Worm (Caenorhabditis elegans): Measurements from ENCODE around the gene C49F5.13.

C49F5.13 gene

ce11 chrX:11948184-11948894 is 12.9 kb upstream of the C49F5.13 start, which contains the start of gene lsd-1:
Gene lsd-1 (plus strand): TSS chrX:11948844.
- no peak for TF ChIP-seq unc-62 (GFP tag; optimal IDR thresholded peaks at IDR 0.05)

DNA sequence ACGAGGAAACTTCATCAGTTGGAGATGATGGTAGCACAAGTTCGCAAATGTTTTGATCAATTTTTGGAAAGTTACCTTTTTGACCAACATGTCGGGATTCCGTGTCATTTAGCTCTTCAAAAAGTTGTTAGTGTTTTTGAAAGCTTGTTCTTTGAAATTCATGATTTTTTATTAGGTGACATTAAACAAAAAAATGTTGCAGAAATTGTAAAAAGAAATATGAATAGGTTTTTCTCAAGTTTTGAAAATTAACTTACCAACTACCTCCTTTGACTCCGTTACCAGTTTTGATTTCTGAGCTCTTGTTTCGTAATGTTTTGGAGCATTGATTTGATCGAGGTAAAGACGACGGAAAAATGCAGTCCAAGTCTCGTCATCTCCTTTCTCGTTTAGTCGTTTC is 9.1 kb upstream of the C49F5.13 start:
- TF ChIP-seq unc-62 (GFP tag; optimal IDR thresholded peaks at IDR 0.05): no peak

- no peak for TF ChIP-seq unc-62 (GFP tag; optimal IDR thresholded peaks at IDR 0.05)
Observed at ce11 chrX:11953229-11953628, 8.0 kb upstream of the C49F5.13 start, which contains the start of gene T08D10.4. Gene T08D10.4 (minus strand): TSS chrX:11953329.

ce11 chrX:11955125-11955524 is 6.1 kb upstream of the C49F5.13 start, which contains the start of gene T08D10.3:
Gene T08D10.3 (plus strand): TSS chrX:11955425.
- no peak for TF ChIP-seq unc-62 (GFP tag; optimal IDR thresholded peaks at IDR 0.05)

- no peak for TF ChIP-seq unc-62 (GFP tag; optimal IDR thresholded peaks at IDR 0.05)
Observed at ce11 chrX:11957246-11957645, 4.0 kb upstream of the C49F5.13 start, which contains the start of gene T08D10.5. Gene T08D10.5 (plus strand): TSS chrX:11957546.

DNA sequence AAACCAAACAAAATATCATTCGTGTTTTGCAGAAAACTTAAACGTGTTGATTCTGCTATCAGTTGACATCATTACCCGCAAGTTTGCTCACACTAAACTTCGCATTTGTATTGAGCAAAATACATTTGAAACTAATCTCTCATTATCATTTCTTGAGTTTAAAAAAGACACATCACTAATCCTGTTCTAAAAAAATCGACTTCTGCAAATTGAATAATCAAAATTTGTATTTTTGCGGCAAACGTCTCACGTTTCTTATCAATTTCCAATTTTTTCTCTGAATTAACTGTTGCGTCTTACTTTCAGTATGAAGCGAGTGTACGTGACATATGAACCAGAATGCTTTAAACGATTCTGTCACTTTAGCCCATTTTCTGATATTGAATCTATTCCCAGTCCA is 1.4 kb upstream of the C49F5.13 start, which contains the start of gene C49F5.8:
Gene C49F5.8, plus strand, starts transcription at position 301 of the 400 bp plus-strand sequence.
- no peak for TF ChIP-seq unc-62 (GFP tag; optimal IDR thresholded peaks at IDR 0.05)

DNA sequence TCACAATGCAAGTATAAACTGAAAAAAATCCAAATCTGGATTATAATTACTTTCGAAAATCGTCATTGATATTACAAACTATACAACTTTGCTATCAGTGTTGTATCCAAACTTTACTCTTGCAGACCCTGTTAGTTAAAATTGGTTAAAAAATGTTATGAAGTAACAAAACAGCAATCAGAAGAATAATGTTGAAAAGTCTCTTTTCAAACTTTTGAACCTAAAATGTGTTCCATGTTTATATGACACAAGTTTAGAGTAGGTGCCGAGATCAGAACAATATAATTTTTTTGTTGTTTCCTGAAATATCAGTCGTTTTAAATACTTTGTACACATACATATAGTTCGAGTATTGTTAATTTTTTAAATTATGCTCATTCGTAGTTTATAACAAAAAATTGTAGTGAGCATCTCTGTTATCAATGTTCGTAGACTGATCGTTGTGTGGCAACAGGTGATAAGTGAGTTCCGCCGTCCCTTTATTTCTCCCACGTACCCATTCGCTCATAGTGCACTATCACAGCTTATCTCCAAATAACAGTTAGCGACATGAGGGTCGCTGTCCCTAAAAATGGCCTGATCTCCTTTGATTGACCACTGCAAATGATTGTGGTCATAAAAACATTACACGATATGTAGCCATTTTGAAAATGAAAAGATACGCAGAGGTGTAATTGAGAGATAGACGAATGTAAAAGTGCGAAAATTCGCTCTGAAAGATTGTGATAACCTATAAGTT is 1.0 kb downstream of the C49F5.13 start:
- TF ChIP-seq unc-62 (GFP tag; optimal IDR thresholded peaks at IDR 0.05): no peak

- TF ChIP-seq unc-62 (GFP tag; optimal IDR thresholded peaks at IDR 0.05): no peak
Observed at ce11 chrX:11963659-11964058, 2.5 kb downstream of the C49F5.13 start.

DNA sequence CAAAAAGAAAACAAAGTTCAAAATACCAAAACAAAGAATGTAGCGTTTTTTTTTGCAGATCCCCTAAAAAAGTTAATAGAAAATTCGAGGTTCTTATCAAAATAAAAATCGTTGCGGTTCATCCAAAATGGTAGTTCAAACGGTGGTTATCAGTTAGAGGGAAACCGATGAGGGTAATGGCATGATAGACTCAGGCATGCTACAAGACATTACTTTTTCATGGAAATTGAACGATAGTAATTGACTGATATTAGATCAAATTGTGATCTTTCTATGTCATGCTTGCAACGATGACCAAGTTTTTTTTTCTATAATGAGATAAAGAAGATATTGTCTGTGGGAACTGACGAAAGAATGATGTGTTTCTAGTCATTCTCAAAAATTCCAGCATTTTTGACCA is 3.4 kb downstream of the C49F5.13 start:
- no peak for TF ChIP-seq unc-62 (GFP tag; optimal IDR thresholded peaks at IDR 0.05)

DNA sequence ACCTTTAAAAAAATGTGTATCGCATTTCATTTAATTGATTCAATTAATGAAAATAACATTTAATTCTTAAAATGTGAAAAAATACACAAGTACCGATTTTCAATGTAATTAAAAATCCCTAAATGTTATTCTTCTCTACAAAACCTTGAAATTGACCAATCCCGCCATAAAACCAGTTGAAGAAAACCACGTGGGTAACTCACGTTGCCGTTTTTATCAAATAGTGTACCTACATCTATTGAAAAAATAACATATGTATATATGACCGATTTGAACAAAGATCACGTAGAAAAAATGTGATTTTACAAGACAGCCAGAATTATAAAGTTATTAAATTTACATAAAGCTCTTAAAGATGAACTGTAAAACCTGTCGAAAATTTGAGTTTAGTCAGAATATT is 4.0 kb downstream of the C49F5.13 start:
- no peak for TF ChIP-seq unc-62 (GFP tag; optimal IDR thresholded peaks at IDR 0.05)

- TF ChIP-seq unc-62 (GFP tag; optimal IDR thresholded peaks at IDR 0.05): no peak
Observed at ce11 chrX:11965663-11966304, 4.6 kb downstream of the C49F5.13 start, which contains the start of gene sams-1. Gene sams-1 (plus strand): TSS chrX:11965962.

DNA sequence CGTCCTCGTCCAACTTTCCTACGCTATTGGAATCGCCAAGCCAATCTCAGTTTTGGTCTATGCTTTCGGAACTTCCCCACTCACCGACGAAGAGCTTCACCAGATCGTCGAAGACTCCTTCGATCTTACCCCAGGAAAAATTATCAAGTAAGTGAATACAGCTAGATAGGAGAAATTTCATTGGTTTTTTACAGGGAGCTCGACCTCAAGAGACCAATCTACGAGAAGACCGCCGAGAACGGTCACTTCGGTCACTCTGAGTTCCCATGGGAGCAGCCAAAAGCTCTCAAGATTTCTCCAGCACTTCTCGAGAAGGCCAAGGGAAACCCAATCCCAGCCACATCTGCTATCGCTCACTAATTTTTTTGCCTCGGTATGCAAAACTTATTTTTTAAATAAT is 5.8 kb downstream of the C49F5.13 start:
- no peak for TF ChIP-seq unc-62 (GFP tag; optimal IDR thresholded peaks at IDR 0.05)

DNA sequence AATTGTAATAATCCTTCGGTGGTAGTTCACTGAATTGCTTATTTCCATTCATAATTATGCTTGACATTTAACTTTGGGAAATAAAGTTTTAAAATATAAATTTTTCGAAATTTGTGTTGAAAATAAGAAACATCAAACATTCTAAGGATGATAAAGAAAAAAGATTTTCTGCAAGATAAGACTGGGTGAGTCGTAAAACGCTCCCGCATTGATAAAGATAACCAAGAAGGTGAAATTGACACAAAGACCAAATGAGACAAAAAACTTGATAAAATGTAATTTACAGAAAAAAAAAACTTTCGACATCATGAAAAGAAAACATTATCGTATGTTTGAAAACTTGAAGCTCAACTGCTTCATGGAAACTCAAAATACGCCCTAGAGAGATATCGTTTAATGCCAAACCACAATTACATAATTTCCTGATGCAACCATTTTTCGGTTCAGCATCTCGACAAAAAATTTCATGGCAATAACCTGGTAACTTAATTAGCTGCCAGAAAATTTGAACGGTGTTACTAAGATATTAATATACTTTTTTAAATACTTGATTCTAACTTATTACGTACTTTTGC is 6.9 kb downstream of the C49F5.13 start:
- no peak for TF ChIP-seq unc-62 (GFP tag; optimal IDR thresholded peaks at IDR 0.05)

ce11 chrX:11969085-11969484 is 7.9 kb downstream of the C49F5.13 start:
- no peak for TF ChIP-seq unc-62 (GFP tag; optimal IDR thresholded peaks at IDR 0.05)

ce11 chrX:11969554-11969953 is 8.4 kb downstream of the C49F5.13 start:
- no peak for TF ChIP-seq unc-62 (GFP tag; optimal IDR thresholded peaks at IDR 0.05)

DNA sequence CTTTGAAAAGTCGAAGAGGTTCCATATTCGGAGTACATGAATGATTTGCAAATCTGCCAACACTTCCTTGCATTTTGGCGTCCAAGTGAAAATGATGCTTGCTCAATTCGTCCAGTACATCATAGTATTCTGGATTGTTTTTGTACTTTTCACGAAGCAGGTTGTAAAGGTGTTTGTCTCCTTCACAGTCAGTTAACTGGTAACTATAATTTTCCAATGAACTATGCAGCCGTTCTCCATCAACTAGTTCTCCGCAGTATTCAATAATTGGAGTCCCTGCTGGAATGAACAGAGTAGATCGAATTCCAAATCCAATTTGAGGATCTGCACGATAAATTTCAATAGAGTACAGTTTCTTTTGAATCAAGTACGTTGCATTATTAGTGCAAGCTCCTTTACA is 10.1 kb downstream of the C49F5.13 start:
- no peak for TF ChIP-seq unc-62 (GFP tag; optimal IDR thresholded peaks at IDR 0.05)

All from whole organism, dauer.